2 fruit fly cellular contexts compared by ENCODE assay signal in the genomic region with DNA sequence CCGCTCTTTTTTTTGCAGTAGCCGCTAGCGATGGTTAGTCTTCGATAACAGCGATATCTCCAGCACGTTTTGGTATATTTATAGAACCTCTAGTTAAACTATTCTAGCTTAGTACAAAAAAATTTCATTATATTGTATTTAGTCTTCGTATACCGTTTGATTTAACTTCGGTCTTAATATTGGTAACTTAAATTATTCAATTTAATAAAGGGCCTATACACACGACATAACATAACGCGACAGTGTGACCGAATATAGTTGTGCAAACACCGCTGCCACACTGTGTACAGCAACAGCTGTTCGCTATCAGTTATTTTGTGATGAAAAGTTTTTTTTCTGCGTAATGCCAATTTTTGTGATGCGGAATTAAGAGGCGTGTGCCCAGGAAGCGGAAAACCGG.
TF ChIP-seq lines count a peak whose summit lies in the region.

Gene Cdc5 (minus strand): TSS at position 183 of the 400 bp plus-strand sequence.
Gene CG1233 (plus strand): TSS at position 272 of the 400 bp plus-strand sequence.

TF ChIP-seq in whole organism, adult, 20 proteins besides CTCF, POLR2A, EP300 and RAD21 (continued from another document):
- TF ChIP-seq Hr96 (GFP tag; optimal IDR thresholded peaks at IDR 0.05; lab: Kevin White, UChicago): peak; percentile 14
- TF ChIP-seq cic (GFP tag; optimal IDR thresholded peaks at IDR 0.05; lab: Kevin White, UChicago): no peak
- TF ChIP-seq Crg-1 (GFP tag; optimal IDR thresholded peaks at IDR 0.05; lab: Kevin White, UChicago): no peak

TF ChIP-seq in whole organism, embryonic, 481 proteins besides CTCF, POLR2A, EP300 and RAD21 (continued from another document and continues in another):
- no peak for TF ChIP-seq CG18619 (GFP tag; optimal IDR thresholded peaks at IDR 0.05; lab: Kevin White, UChicago)
- no peak for TF ChIP-seq Drgx (GFP tag; IDR thresholded peaks at IDR 0.05; lab: Robert Waterston, UW)
- no peak for TF ChIP-seq so (GFP tag; IDR thresholded peaks at IDR 0.05; lab: Robert Waterston, UW)
- peak; percentile 55 for TF ChIP-seq CG9932 (GFP tag; IDR thresholded peaks at IDR 0.05; lab: Robert Waterston, UW)
- TF ChIP-seq CG6791 (GFP tag; IDR thresholded peaks at IDR 0.05; lab: Robert Waterston, UW; ENCODE audit: partially characterized antibody): peak; percentile 45; the same call in 1 of the 3 replicates
- no peak for TF ChIP-seq Hr39 (optimal IDR thresholded peaks at IDR 0.05; lab: Kevin White, UChicago)
- TF ChIP-seq sisA (GFP tag; IDR thresholded peaks at IDR 0.05; lab: Robert Waterston, UW): no peak
- no peak for TF ChIP-seq schlank (tag; optimal IDR thresholded peaks at IDR 0.05; lab: Kevin White, UChicago)
- TF ChIP-seq CG17829 (tag; optimal IDR thresholded peaks at IDR 0.05; lab: Kevin White, UChicago): peak; percentile 71
- TF ChIP-seq Bteb2 (GFP tag; optimal IDR thresholded peaks at IDR 0.05; lab: Kevin White, UChicago): peak; percentile 2
- TF ChIP-seq pzg (GFP tag; optimal IDR thresholded peaks at IDR 0.05; lab: Kevin White, UChicago): peak; percentile 85
- peak; percentile 71 for TF ChIP-seq CG10267 (tag; optimal IDR thresholded peaks at IDR 0.05; lab: Kevin White, UChicago)
- TF ChIP-seq Rx (GFP tag; IDR thresholded peaks at IDR 0.05; lab: Robert Waterston, UW): no peak
- peak; percentile 58 for TF ChIP-seq dmrt11E (tag; optimal IDR thresholded peaks at IDR 0.05; lab: Kevin White, UChicago)
- no peak for TF ChIP-seq CG1647 (GFP tag; optimal IDR thresholded peaks at IDR 0.05; lab: Kevin White, UChicago)
- peak; percentile 60 for TF ChIP-seq Scr (GFP tag; IDR thresholded peaks at IDR 0.05; lab: Robert Waterston, UW; ENCODE audit: partially characterized antibody)
- no peak for TF ChIP-seq CG30403 (GFP tag; optimal IDR thresholded peaks at IDR 0.05; lab: Kevin White, UChicago)
- peak; percentile 97 for TF ChIP-seq CG9797 (GFP tag; optimal IDR thresholded peaks at IDR 0.05; lab: Kevin White, UChicago)
- TF ChIP-seq CG13894 (tag; optimal IDR thresholded peaks at IDR 0.05; lab: Kevin White, UChicago): no peak
- no peak for TF ChIP-seq gce (GFP tag; IDR thresholded peaks at IDR 0.05; lab: Robert Waterston, UW)
- peak; percentile 0 for TF ChIP-seq jumu (GFP tag; optimal IDR thresholded peaks at IDR 0.05; lab: Kevin White, UChicago)
- TF ChIP-seq CG6765 (GFP tag; optimal IDR thresholded peaks at IDR 0.05; lab: Kevin White, UChicago): no peak
- TF ChIP-seq Dp (GFP tag; optimal IDR thresholded peaks at IDR 0.05; lab: Kevin White, UChicago): peak; percentile 36
- TF ChIP-seq bowl (GFP tag; IDR thresholded peaks at IDR 0.05; lab: Robert Waterston, UW): no peak
- TF ChIP-seq gcm2 (GFP tag; optimal IDR thresholded peaks at IDR 0.05; lab: Kevin White, UChicago): no peak
- TF ChIP-seq knrl (GFP tag; IDR thresholded peaks at IDR 0.05; lab: Robert Waterston, UW; ENCODE audit: partially characterized antibody): peak; percentile 66
- TF ChIP-seq PHDP (tag; optimal IDR thresholded peaks at IDR 0.05; lab: Kevin White, UChicago): no peak
- TF ChIP-seq nerfin-2 (GFP tag; IDR thresholded peaks at IDR 0.05; lab: Robert Waterston, UW; ENCODE audit: partially characterized antibody): no peak
- TF ChIP-seq disco-r (GFP tag; optimal IDR thresholded peaks at IDR 0.05; lab: Kevin White, UChicago): no peak
- TF ChIP-seq Adf1 (GFP tag; IDR thresholded peaks at IDR 0.05; lab: Robert Waterston, UW): no peak
- peak; percentile 57; the same call in 2 of the 3 replicates for TF ChIP-seq Dbx (GFP tag; IDR thresholded peaks at IDR 0.05; lab: Robert Waterston, UW)
- no peak for TF ChIP-seq Jarid2 (GFP tag; optimal IDR thresholded peaks at IDR 0.05; lab: Kevin White, UChicago)
- TF ChIP-seq sd (tag; optimal IDR thresholded peaks at IDR 0.05; lab: Kevin White, UChicago): no peak
- peak; percentile 8 for TF ChIP-seq CG34376 (GFP tag; optimal IDR thresholded peaks at IDR 0.05; lab: Kevin White, UChicago)
- no peak for TF ChIP-seq Nf-YC (tag; optimal IDR thresholded peaks at IDR 0.05; lab: Kevin White, UChicago)
- no peak for TF ChIP-seq ase (GFP tag; IDR thresholded peaks at IDR 0.05; lab: Robert Waterston, UW)
- TF ChIP-seq CG3995 (GFP tag; optimal IDR thresholded peaks at IDR 0.05; lab: Kevin White, UChicago): no peak
- no peak for TF ChIP-seq eyg (GFP tag; optimal IDR thresholded peaks at IDR 0.05; lab: Kevin White, UChicago)
- TF ChIP-seq CG1832 (GFP tag; optimal IDR thresholded peaks at IDR 0.05; lab: Kevin White, UChicago): no peak
- TF ChIP-seq br (optimal IDR thresholded peaks at IDR 0.05; lab: Kevin White, UChicago): no peak
- TF ChIP-seq Bgb (GFP tag; IDR thresholded peaks at IDR 0.05; lab: Robert Waterston, UW; ENCODE audit: partially characterized antibody): peak; percentile 43; the same call in 1 of the 2 replicates
- no peak for TF ChIP-seq CG10321 (GFP tag; IDR thresholded peaks at IDR 0.05; lab: Robert Waterston, UW)
- peak; percentile 5 for TF ChIP-seq pum (GFP tag; optimal IDR thresholded peaks at IDR 0.05; lab: Kevin White, UChicago)
- TF ChIP-seq D19B (GFP tag; optimal IDR thresholded peaks at IDR 0.05; lab: Kevin White, UChicago): no peak
- peak; percentile 47 for TF ChIP-seq tgo (GFP tag; IDR thresholded peaks at IDR 0.05; lab: Robert Waterston, UW)
- TF ChIP-seq gsb (GFP tag; IDR thresholded peaks at IDR 0.05; lab: Robert Waterston, UW): no peak
- TF ChIP-seq fu2 (GFP tag; optimal IDR thresholded peaks at IDR 0.05; lab: Kevin White, UChicago): peak; percentile 18
- TF ChIP-seq CG14014 (GFP tag; IDR thresholded peaks at IDR 0.05; lab: Robert Waterston, UW): no peak
- TF ChIP-seq CG13624 (GFP tag; optimal IDR thresholded peaks at IDR 0.05; lab: Kevin White, UChicago): peak; percentile 60
- TF ChIP-seq CG15479 (GFP tag; optimal IDR thresholded peaks at IDR 0.05; lab: Kevin White, UChicago): peak; percentile 16
- TF ChIP-seq CG15269 (tag; optimal IDR thresholded peaks at IDR 0.05; lab: Kevin White, UChicago): no peak
- peak; percentile 100 for TF ChIP-seq CG18764 (GFP tag; optimal IDR thresholded peaks at IDR 0.05; lab: Kevin White, UChicago)
- peak; percentile 38; the same call in 1 of the 2 replicates for TF ChIP-seq CG14441 (GFP tag; IDR thresholded peaks at IDR 0.05; lab: Robert Waterston, UW)
- TF ChIP-seq CG13424 (tag; optimal IDR thresholded peaks at IDR 0.05; lab: Kevin White, UChicago): peak; percentile 72
- TF ChIP-seq CG3065 (GFP tag; optimal IDR thresholded peaks at IDR 0.05; lab: Kevin White, UChicago): no peak
- no peak for TF ChIP-seq CG4707 (GFP tag; optimal IDR thresholded peaks at IDR 0.05; lab: Kevin White, UChicago)
- TF ChIP-seq CG11504 (tag; optimal IDR thresholded peaks at IDR 0.05; lab: Kevin White, UChicago): no peak
- no peak for TF ChIP-seq z (GFP tag; IDR thresholded peaks at IDR 0.05; lab: Robert Waterston, UW)
- TF ChIP-seq mld (GFP tag; IDR thresholded peaks at IDR 0.05; lab: Robert Waterston, UW; ENCODE audit: partially characterized antibody): no peak
- peak; percentile 55 for TF ChIP-seq Xbp1 (GFP tag; optimal IDR thresholded peaks at IDR 0.05; lab: Kevin White, UChicago)
- TF ChIP-seq CG10366 (GFP tag; IDR thresholded peaks at IDR 0.05; lab: Robert Waterston, UW): no peak
- no peak for TF ChIP-seq CG10462 (GFP tag; optimal IDR thresholded peaks at IDR 0.05; lab: Kevin White, UChicago)
- TF ChIP-seq CG1602 (GFP tag; optimal IDR thresholded peaks at IDR 0.05; lab: Kevin White, UChicago): no peak
- TF ChIP-seq MBD-R2 (GFP tag; IDR thresholded peaks at IDR 0.05; lab: Robert Waterston, UW): peak; percentile 96
- peak; percentile 65 for TF ChIP-seq CG15696 (tag; optimal IDR thresholded peaks at IDR 0.05; lab: Kevin White, UChicago)
- TF ChIP-seq sc (optimal IDR thresholded peaks at IDR 0.05; lab: Kevin White, UChicago): no peak
- no peak for TF ChIP-seq sc (GFP tag; optimal IDR thresholded peaks at IDR 0.05; lab: Kevin White, UChicago)
- TF ChIP-seq insv (GFP tag; optimal IDR thresholded peaks at IDR 0.05; lab: Kevin White, UChicago): peak in 1 of 2 experiments; percentile 10
- TF ChIP-seq CG7786 (GFP tag; optimal IDR thresholded peaks at IDR 0.05; lab: Kevin White, UChicago): peak; percentile 4
- TF ChIP-seq Hey (tag; optimal IDR thresholded peaks at IDR 0.05; lab: Kevin White, UChicago): no peak
- TF ChIP-seq CG4424 (GFP tag; optimal IDR thresholded peaks at IDR 0.05; lab: Kevin White, UChicago): no peak
- peak; percentile 75 for TF ChIP-seq Ets97D (GFP tag; optimal IDR thresholded peaks at IDR 0.05; lab: Kevin White, UChicago)
- TF ChIP-seq hkb (optimal IDR thresholded peaks at IDR 0.05; lab: Kevin White, UChicago): peak; percentile 17
- no peak for TF ChIP-seq hkb (GFP tag; IDR thresholded peaks at IDR 0.05; lab: Robert Waterston, UW)
- TF ChIP-seq chn (GFP tag; optimal IDR thresholded peaks at IDR 0.05; lab: Kevin White, UChicago): peak; percentile 5
- TF ChIP-seq mam (GFP tag; optimal IDR thresholded peaks at IDR 0.05; lab: Kevin White, UChicago): no peak
- no peak for TF ChIP-seq Hand (GFP tag; optimal IDR thresholded peaks at IDR 0.05; lab: Kevin White, UChicago)
- no peak for TF ChIP-seq sr (GFP tag; IDR thresholded peaks at IDR 0.05; lab: Robert Waterston, UW)
- TF ChIP-seq dimm (GFP tag; IDR thresholded peaks at IDR 0.05; lab: Robert Waterston, UW): no peak
- no peak for TF ChIP-seq slou (GFP tag; optimal IDR thresholded peaks at IDR 0.05; lab: Kevin White, UChicago)
- TF ChIP-seq rib (GFP tag; IDR thresholded peaks at IDR 0.05; lab: Robert Waterston, UW): 0 out of 2 replicates have a peak, but pooled peaks have one; percentile 16
- peak; percentile 69 for TF ChIP-seq vvl (GFP tag; IDR thresholded peaks at IDR 0.05; lab: Robert Waterston, UW)
- TF ChIP-seq al (GFP tag; IDR thresholded peaks at IDR 0.05; lab: Robert Waterston, UW): no peak
- TF ChIP-seq D19A (tag; optimal IDR thresholded peaks at IDR 0.05; lab: Kevin White, UChicago): no peak
- no peak for TF ChIP-seq gro (GFP tag; optimal IDR thresholded peaks at IDR 0.05; lab: Kevin White, UChicago)
- TF ChIP-seq lola (GFP tag; optimal IDR thresholded peaks at IDR 0.05; lab: Kevin White, UChicago): peak in 1 of 3 experiments; percentile 70
- TF ChIP-seq salm (tag; optimal IDR thresholded peaks at IDR 0.05; lab: Kevin White, UChicago): no peak
- TF ChIP-seq CG11696 (GFP tag; IDR thresholded peaks at IDR 0.05; lab: Robert Waterston, UW): no peak
- peak; percentile 25 for TF ChIP-seq NC2β (GFP tag; optimal IDR thresholded peaks at IDR 0.05; lab: Kevin White, UChicago)
- no peak for TF ChIP-seq Aef1 (GFP tag; IDR thresholded peaks at IDR 0.05; lab: Robert Waterston, UW)
- no peak for TF ChIP-seq CG4360 (GFP tag; IDR thresholded peaks at IDR 0.05; lab: Robert Waterston, UW)
- peak; percentile 60; the same call in 2 of the 3 replicates for TF ChIP-seq CG34422 (GFP tag; IDR thresholded peaks at IDR 0.05; lab: Robert Waterston, UW)
- 0 out of 2 replicates have a peak, but pooled peaks have one; percentile 34 for TF ChIP-seq Ptx1 (GFP tag; IDR thresholded peaks at IDR 0.05; lab: Robert Waterston, UW)
- no peak for TF ChIP-seq Side (GFP tag; optimal IDR thresholded peaks at IDR 0.05; lab: Kevin White, UChicago)
- no peak for TF ChIP-seq seq (GFP tag; IDR thresholded peaks at IDR 0.05; lab: Robert Waterston, UW)
- TF ChIP-seq CG1024 (GFP tag; IDR thresholded peaks at IDR 0.05; lab: Robert Waterston, UW): 0 out of 2 replicates have a peak, but pooled peaks have one; percentile 33
- TF ChIP-seq Spps (tag; optimal IDR thresholded peaks at IDR 0.05; lab: Kevin White, UChicago): no peak
- TF ChIP-seq HLH54F (GFP tag; optimal IDR thresholded peaks at IDR 0.05; lab: Kevin White, UChicago): peak; percentile 46
- TF ChIP-seq Med (GFP tag; lab: Kevin White, UChicago): peak; percentile 88
- no peak for TF ChIP-seq pnt (GFP tag; optimal IDR thresholded peaks at IDR 0.05; lab: Kevin White, UChicago)
- no peak for TF ChIP-seq crol (GFP tag; IDR thresholded peaks at IDR 0.05; lab: Robert Waterston, UW)
- TF ChIP-seq ems (GFP tag; optimal IDR thresholded peaks at IDR 0.05; lab: Kevin White, UChicago): peak; percentile 50
- TF ChIP-seq CG11456 (GFP tag; IDR thresholded peaks at IDR 0.05; lab: Robert Waterston, UW): no peak
- peak; percentile 3 for TF ChIP-seq Dad (GFP tag; optimal IDR thresholded peaks at IDR 0.05; lab: Kevin White, UChicago)
- TF ChIP-seq Fer2 (tag; optimal IDR thresholded peaks at IDR 0.05; lab: Kevin White, UChicago): no peak
- TF ChIP-seq CG6254 (GFP tag; optimal IDR thresholded peaks at IDR 0.05; lab: Kevin White, UChicago): no peak
- no peak for TF ChIP-seq tll (GFP tag; optimal IDR thresholded peaks at IDR 0.05; lab: Kevin White, UChicago)
- TF ChIP-seq ftz-f1 (GFP tag; optimal IDR thresholded peaks at IDR 0.05; lab: Kevin White, UChicago): peak; percentile 40
- no peak for TF ChIP-seq ham (GFP tag; IDR thresholded peaks at IDR 0.05; lab: Robert Waterston, UW)
- TF ChIP-seq CG8478 (optimal IDR thresholded peaks at IDR 0.05; lab: Kevin White, UChicago): no peak
- TF ChIP-seq CG2120 (GFP tag; optimal IDR thresholded peaks at IDR 0.05; lab: Kevin White, UChicago): peak; percentile 77
- TF ChIP-seq CG31441 (GFP tag; IDR thresholded peaks at IDR 0.05; lab: Robert Waterston, UW): no peak
- TF ChIP-seq CG2678 (tag; optimal IDR thresholded peaks at IDR 0.05; lab: Kevin White, UChicago): no peak
- TF ChIP-seq Doc3 (GFP tag; IDR thresholded peaks at IDR 0.05; lab: Robert Waterston, UW; ENCODE audit: partially characterized antibody): 0 out of 3 replicates have a peak, but pooled peaks have one; percentile 32
- no peak for TF ChIP-seq trh (GFP tag; optimal IDR thresholded peaks at IDR 0.05; lab: Kevin White, UChicago)
- no peak for TF ChIP-seq CG11560 (tag; IDR thresholded peaks at IDR 0.05; lab: Robert Waterston, UW)
- TF ChIP-seq B-H1 (GFP tag; IDR thresholded peaks at IDR 0.05; lab: Robert Waterston, UW): no peak
- no peak for TF ChIP-seq CG2712 (tag; optimal IDR thresholded peaks at IDR 0.05; lab: Kevin White, UChicago)
- no peak for TF ChIP-seq CG11723 (GFP tag; optimal IDR thresholded peaks at IDR 0.05; lab: Kevin White, UChicago)
- peak; percentile 21 for TF ChIP-seq CG9437 (GFP tag; optimal IDR thresholded peaks at IDR 0.05; lab: Kevin White, UChicago)
- TF ChIP-seq gt (GFP tag; IDR thresholded peaks at IDR 0.05; lab: Robert Waterston, UW): no peak
- TF ChIP-seq CG12299 (tag; optimal IDR thresholded peaks at IDR 0.05; lab: Kevin White, UChicago): peak; percentile 45
- peak; percentile 34 for TF ChIP-seq CG12744 (GFP tag; optimal IDR thresholded peaks at IDR 0.05; lab: Kevin White, UChicago)
- peak; percentile 31 for TF ChIP-seq CG9609 (GFP tag; optimal IDR thresholded peaks at IDR 0.05; lab: Kevin White, UChicago)
- peak; percentile 77 for TF ChIP-seq CG3847 (GFP tag; IDR thresholded peaks at IDR 0.05; lab: Robert Waterston, UW)
- TF ChIP-seq CG4617 (GFP tag; optimal IDR thresholded peaks at IDR 0.05; lab: Kevin White, UChicago; ENCODE audit: borderline replicate concordance): peak; percentile 48
